Fruit fly (Drosophila melanogaster): ENCODE results near the gene CG43348.

The CG43348 gene

DNA sequence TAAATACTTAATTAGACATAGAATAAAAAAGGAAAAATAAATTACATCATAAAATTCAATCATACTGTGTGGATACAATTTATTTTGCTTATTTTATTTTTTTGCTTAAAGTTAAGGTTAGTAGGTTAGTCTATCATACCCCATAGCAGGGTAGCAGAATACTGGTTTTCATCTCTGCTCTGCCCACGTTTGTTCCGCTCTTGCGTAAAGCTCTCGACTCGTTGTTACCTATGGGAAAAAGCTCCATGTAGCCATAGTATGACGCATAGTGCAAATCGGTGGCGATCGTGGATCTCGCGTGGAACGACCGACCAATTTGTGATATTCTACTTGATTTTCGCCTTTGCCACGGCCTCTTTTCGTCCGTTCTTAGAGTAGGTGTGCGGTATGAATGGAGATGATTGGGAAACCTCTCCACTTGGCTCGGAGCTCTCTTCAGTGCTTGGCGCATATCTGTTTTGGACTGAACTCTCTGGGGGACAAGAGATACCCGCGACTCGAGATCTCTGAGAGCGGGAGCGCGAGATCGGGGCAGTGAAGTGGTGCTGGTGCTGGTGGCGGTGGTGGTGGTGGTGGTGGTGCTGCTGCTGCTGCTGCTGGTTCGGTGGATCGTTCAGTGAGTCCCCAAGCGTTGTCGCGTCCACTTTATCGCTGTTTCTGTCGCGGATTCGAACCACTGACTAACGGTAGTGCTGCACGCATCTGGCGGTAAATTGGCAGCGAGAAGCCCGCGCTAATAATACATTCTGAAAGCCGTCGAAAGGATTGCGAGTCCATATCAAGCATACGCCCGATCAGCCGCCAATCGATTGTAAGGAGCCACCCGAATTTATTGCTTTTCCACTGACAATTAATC, 13.3 kb upstream of the CG43348 start, which contains the start of gene CG5001 (continued):
- TF ChIP-seq YL-1 (GFP tag; optimal IDR thresholded peaks at IDR 0.05) (peak; percentile 51), knrl (GFP tag; IDR thresholded peaks at IDR 0.05; ENCODE audit: partially characterized antibody) (no peak), bbx (GFP tag; IDR thresholded peaks at IDR 0.05; ENCODE audit: partially characterized antibody) (no peak), MESR4 (GFP tag; optimal IDR thresholded peaks at IDR 0.05) (no peak), D (optimal IDR thresholded peaks at IDR 0.05) (no peak), D (GFP tag; optimal IDR thresholded peaks at IDR 0.05) (no peak), CG10654 (GFP tag; optimal IDR thresholded peaks at IDR 0.05) (peak; percentile 74), CG10366 (GFP tag; IDR thresholded peaks at IDR 0.05) (peak; percentile 84), HmgD (GFP tag; optimal IDR thresholded peaks at IDR 0.05) (no peak), dmrt11E (tag; optimal IDR thresholded peaks at IDR 0.05) (peak; percentile 58), CG16863 (GFP tag; optimal IDR thresholded peaks at IDR 0.05) (peak; percentile 60), CG8944 (GFP tag; optimal IDR thresholded peaks at IDR 0.05) (peak; percentile 50), Ravus (GFP tag; IDR thresholded peaks at IDR 0.05) (peak; percentile 36; the same call in 1 of the 2 replicates), org-1 (GFP tag; optimal IDR thresholded peaks at IDR 0.05) (peak; percentile 43), Nf-YC (tag; optimal IDR thresholded peaks at IDR 0.05) (peak; percentile 82), CG10959 (GFP tag; IDR thresholded peaks at IDR 0.05) (0 out of 2 replicates have a peak, but pooled peaks have one; percentile 39), Dad (GFP tag; optimal IDR thresholded peaks at IDR 0.05) (no peak), sens (GFP tag) (peak; percentile 93), CG11560 (tag; IDR thresholded peaks at IDR 0.05) (peak; percentile 55; the same call in 2 of the 3 replicates), Doc3 (GFP tag; IDR thresholded peaks at IDR 0.05; ENCODE audit: partially characterized antibody) (no peak), CG2202 (tag; optimal IDR thresholded peaks at IDR 0.05) (peak; percentile 68), gfzf (GFP tag; optimal IDR thresholded peaks at IDR 0.05) (no peak), salm (tag; optimal IDR thresholded peaks at IDR 0.05) (peak; percentile 74), nau (GFP tag; optimal IDR thresholded peaks at IDR 0.05) (no peak), tap (tag; optimal IDR thresholded peaks at IDR 0.05) (peak; percentile 91), CG13894 (tag; optimal IDR thresholded peaks at IDR 0.05) (peak; percentile 86), CG1024 (GFP tag; IDR thresholded peaks at IDR 0.05) (peak; percentile 79), HLH54F (GFP tag; optimal IDR thresholded peaks at IDR 0.05) (peak; percentile 62), Dref (GFP tag; IDR thresholded peaks at IDR 0.05) (0 out of 2 replicates have a peak, but pooled peaks have one; percentile 9), Xbp1 (GFP tag; optimal IDR thresholded peaks at IDR 0.05) (peak; percentile 88), mirr (GFP tag; optimal IDR thresholded peaks at IDR 0.05) (peak; percentile 63), ERR (GFP tag; optimal IDR thresholded peaks at IDR 0.05) (peak; percentile 50), CG5245 (GFP tag; optimal IDR thresholded peaks at IDR 0.05) (peak; percentile 82), ro (GFP tag; IDR thresholded peaks at IDR 0.05) (peak; percentile 52), Bteb2 (GFP tag; optimal IDR thresholded peaks at IDR 0.05) (peak; percentile 50), ap (GFP tag; IDR thresholded peaks at IDR 0.05) (peak; percentile 57), CG15479 (GFP tag; optimal IDR thresholded peaks at IDR 0.05) (no peak), CG30020 (tag; optimal IDR thresholded peaks at IDR 0.05) (no peak), lola (GFP tag; optimal IDR thresholded peaks at IDR 0.05) (peak in 1 of 3 experiments; percentile 75), CG14710 (tag; optimal IDR thresholded peaks at IDR 0.05) (peak; percentile 76), E2f2 (GFP tag; IDR thresholded peaks at IDR 0.05) (peak; percentile 61), sisA (GFP tag; IDR thresholded peaks at IDR 0.05) (peak; percentile 84), pros (GFP tag; optimal IDR thresholded peaks at IDR 0.05) (no peak), Gsc (GFP tag; IDR thresholded peaks at IDR 0.05) (peak; percentile 40; the same call in 1 of the 2 replicates), NfI (GFP tag; optimal IDR thresholded peaks at IDR 0.05) (peak; percentile 79), Hmx (GFP tag; optimal IDR thresholded peaks at IDR 0.05) (peak; percentile 26), BEAF-32 (GFP tag; optimal IDR thresholded peaks at IDR 0.05) (no peak), corto (GFP tag; optimal IDR thresholded peaks at IDR 0.05) (no peak), CG9437 (GFP tag; optimal IDR thresholded peaks at IDR 0.05) (peak; percentile 64)

Measured in whole organism, embryonic.